Fruit fly (Drosophila melanogaster): ENCODE data around the gene CG14321.
A peak's percentile ranks its signal among the peaks of the same experiment; 100 is the strongest.

The CG14321 gene

dm6 chr3R:17700488-17701130, 32.8 kb upstream of the CG14321 start (continued):
- peak; percentile 99 for TF ChIP-seq crol (GFP tag; IDR thresholded peaks at IDR 0.05)
- peak; percentile 96 for TF ChIP-seq CG1602 (GFP tag; optimal IDR thresholded peaks at IDR 0.05)
- TF ChIP-seq chinmo (GFP tag; IDR thresholded peaks at IDR 0.05; ENCODE audit: partially characterized antibody), result peak; percentile 99
- TF ChIP-seq CG14860 (GFP tag; IDR thresholded peaks at IDR 0.05; ENCODE audit: partially characterized antibody), result no peak
- peak; percentile 99 for TF ChIP-seq gsb-n (tag; optimal IDR thresholded peaks at IDR 0.05)
- TF ChIP-seq fd102C (GFP tag; optimal IDR thresholded peaks at IDR 0.05), result no peak
- TF ChIP-seq CG10959 (GFP tag; IDR thresholded peaks at IDR 0.05), result peak; percentile 88
- TF ChIP-seq Taf1 (GFP tag; IDR thresholded peaks at IDR 0.05), result peak; percentile 96
- TF ChIP-seq Vsx1 (GFP tag; optimal IDR thresholded peaks at IDR 0.05), result peak; percentile 98
- peak; percentile 98 for TF ChIP-seq CG13775 (GFP tag; optimal IDR thresholded peaks at IDR 0.05)
- TF ChIP-seq CG34422 (GFP tag; IDR thresholded peaks at IDR 0.05), result peak; percentile 98
- peak; percentile 72 for TF ChIP-seq jumu (GFP tag; optimal IDR thresholded peaks at IDR 0.05)
- peak; percentile 93 for TF ChIP-seq ssp (GFP tag; IDR thresholded peaks at IDR 0.05)
- peak; percentile 94 for TF ChIP-seq CG17612 (GFP tag; IDR thresholded peaks at IDR 0.05)
- peak; percentile 81 for TF ChIP-seq CG17802 (tag; optimal IDR thresholded peaks at IDR 0.05)
- TF ChIP-seq CG30403 (GFP tag; optimal IDR thresholded peaks at IDR 0.05), result peak; percentile 98
- TF ChIP-seq CG13296 (GFP tag; optimal IDR thresholded peaks at IDR 0.05), result peak; percentile 99
- TF ChIP-seq az2 (GFP tag; optimal IDR thresholded peaks at IDR 0.05), result peak; percentile 97
- TF ChIP-seq CTCF (GFP tag; optimal IDR thresholded peaks at IDR 0.05), result peak; percentile 73
- peak; percentile 60 for TF ChIP-seq Hmx (GFP tag; optimal IDR thresholded peaks at IDR 0.05)
- peak; percentile 80 for TF ChIP-seq tx (GFP tag; optimal IDR thresholded peaks at IDR 0.05)
- peak; percentile 98 for TF ChIP-seq CG14441 (GFP tag; IDR thresholded peaks at IDR 0.05)
- TF ChIP-seq Aef1 (GFP tag; IDR thresholded peaks at IDR 0.05), result peak; percentile 97
- TF ChIP-seq CG10366 (GFP tag; IDR thresholded peaks at IDR 0.05), result peak; percentile 98
- TF ChIP-seq CG17829 (tag; optimal IDR thresholded peaks at IDR 0.05), result peak; percentile 99
- TF ChIP-seq chn (GFP tag; optimal IDR thresholded peaks at IDR 0.05), result peak; percentile 76
- peak; percentile 99 for TF ChIP-seq HHEX (GFP tag; optimal IDR thresholded peaks at IDR 0.05)
- TF ChIP-seq ewg (GFP tag; optimal IDR thresholded peaks at IDR 0.05), result peak; percentile 94
- peak; percentile 97 for TF ChIP-seq scrt (GFP tag; optimal IDR thresholded peaks at IDR 0.05)
- TF ChIP-seq zfh2 (GFP tag; optimal IDR thresholded peaks at IDR 0.05), result peak; percentile 83
- TF ChIP-seq CG15269 (tag; optimal IDR thresholded peaks at IDR 0.05), result peak; percentile 99
- peak; percentile 95 for TF ChIP-seq CG9437 (GFP tag; optimal IDR thresholded peaks at IDR 0.05)
- TF ChIP-seq Bteb2 (GFP tag; optimal IDR thresholded peaks at IDR 0.05), result peak; percentile 79
- TF ChIP-seq CG12744 (GFP tag; optimal IDR thresholded peaks at IDR 0.05), result peak; percentile 70
- TF ChIP-seq CG4424 (GFP tag; optimal IDR thresholded peaks at IDR 0.05), result peak; percentile 97
- peak; percentile 98 for TF ChIP-seq CG10147 (GFP tag; optimal IDR thresholded peaks at IDR 0.05)
- peak; percentile 90 for TF ChIP-seq Mad (GFP tag; optimal IDR thresholded peaks at IDR 0.05)
- peak; percentile 97 for TF ChIP-seq phol (tag; optimal IDR thresholded peaks at IDR 0.05)
- TF ChIP-seq pho (GFP tag; optimal IDR thresholded peaks at IDR 0.05), result peak; percentile 77
- peak; percentile 94 for TF ChIP-seq CG33557 (GFP tag; optimal IDR thresholded peaks at IDR 0.05)
- peak; percentile 88 for TF ChIP-seq CG4707 (GFP tag; optimal IDR thresholded peaks at IDR 0.05)
- peak; percentile 95 to 99 for TF ChIP-seq bsh (GFP tag; optimal IDR thresholded peaks at IDR 0.05)
- TF ChIP-seq Rfx (GFP tag; IDR thresholded peaks at IDR 0.05), result peak; percentile 98
- peak; percentile 92 for TF ChIP-seq CG12219 (GFP tag; optimal IDR thresholded peaks at IDR 0.05)
- peak; percentile 97 for TF ChIP-seq CG11247 (GFP tag; IDR thresholded peaks at IDR 0.05)
- peak in 1 of 3 experiments; percentile 97 for TF ChIP-seq lola (GFP tag; optimal IDR thresholded peaks at IDR 0.05)
- no peak for TF ChIP-seq CG6791 (GFP tag; IDR thresholded peaks at IDR 0.05; ENCODE audit: partially characterized antibody)
- peak; percentile 98 for TF ChIP-seq CG10979 (tag; optimal IDR thresholded peaks at IDR 0.05)
- peak; percentile 95 for TF ChIP-seq CG4820 (GFP tag; optimal IDR thresholded peaks at IDR 0.05)
- TF ChIP-seq nerfin-1 (tag; optimal IDR thresholded peaks at IDR 0.05), result peak; percentile 97
